Fruit fly (Drosophila melanogaster) whole organism, pupa: ENCODE data around the gene CG46313.

Source experiments
- CG13204 ChIP-seq: fragments of 200-800 bp; sonication (Bioruptor generic); optimal IDR thresholded peaks from 2 replicates; lab custom pipeline; 2018; ENCODE audit warnings: missing biosample characterization, mild to moderate bottlenecking, missing genetic modification characterization, moderate library complexity
- CG14655 ChIP-seq: fragments of 200-800 bp; sonication (Bioruptor generic); optimal IDR thresholded peaks from 3 replicates; lab custom pipeline; 2017; ENCODE audit warnings: mild to moderate bottlenecking, missing biosample characterization, missing genetic modification reagents, missing genetic modification characterization
- CG15710 ChIP-seq: fragments of 200-800 bp; sonication (Bioruptor generic); optimal IDR thresholded peaks from 2 replicates; lab custom pipeline; 2018; ENCODE audit warnings: missing biosample characterization, mild to moderate bottlenecking, missing genetic modification characterization, moderate library complexity
- CG32121 ChIP-seq: fragments of 200-800 bp; sonication (Bioruptor generic); IDR thresholded peaks from 2 replicates; pipeline ENCODE4 v1.3.6; 2022; ENCODE audit warnings: missing biosample characterization, missing genetic modification characterization
- CG34367 ChIP-seq: fragments of 200-800 bp; sonication (Bioruptor generic); optimal IDR thresholded peaks from 2 replicates; lab custom pipeline; 2018; ENCODE audit warnings: missing biosample characterization, mild to moderate bottlenecking, missing genetic modification characterization
- CG4496 ChIP-seq: fragments of 200-800 bp; sonication (Bioruptor generic); IDR thresholded peaks from 3 replicates; pipeline ENCODE4 v1.3.6; 2022; ENCODE audit warnings: missing biosample characterization, missing genetic modification characterization
- D1 ChIP-seq: fragments of 200-800 bp; sonication (Bioruptor generic); optimal IDR thresholded peaks from 2 replicates; lab custom pipeline; 2018; ENCODE audit warnings: missing biosample characterization, mild to moderate bottlenecking, missing genetic modification characterization, moderate library complexity
- EcR ChIP-seq: fragments of 200-800 bp; sonication (Bioruptor generic); optimal IDR thresholded peaks from 3 replicates; lab custom pipeline; 2019; ENCODE audit warnings: missing biosample characterization, missing genetic modification characterization, mild to moderate bottlenecking, moderate library complexity, missing genetic modification reagents
- Ets98B ChIP-seq: fragments of 200-800 bp; sonication (Bioruptor generic); IDR thresholded peaks from 2 replicates; pipeline ENCODE4 v1.3.6; 2022; ENCODE audit warnings: missing biosample characterization, missing genetic modification characterization
- Pif1B ChIP-seq: fragments of 200-800 bp; sonication (Bioruptor generic); optimal IDR thresholded peaks from 3 replicates; lab custom pipeline; 2016; ENCODE audit warnings: missing biosample characterization, missing genetic modification characterization
- Snoo ChIP-seq: fragments of 200-800 bp; sonication (Bioruptor generic); optimal IDR thresholded peaks from 3 replicates; lab custom pipeline; 2017; ENCODE audit warnings: missing biosample characterization, mild to moderate bottlenecking, missing genetic modification characterization, inconsistent platforms
- fd96Ca ChIP-seq: fragments of 200-800 bp; sonication (Bioruptor generic); IDR thresholded peaks from 3 replicates; pipeline ENCODE4 v1.3.6; 2022; ENCODE audit warnings: missing biosample characterization, missing genetic modification characterization
- gl ChIP-seq: fragments of 200-800 bp; sonication (Bioruptor generic); optimal IDR thresholded peaks from 2 replicates; lab custom pipeline; 2018; ENCODE audit warnings: missing biosample characterization, mild to moderate bottlenecking, missing genetic modification characterization
- rn ChIP-seq: fragments of 200-800 bp; sonication (Bioruptor generic); IDR thresholded peaks from 2 replicates; pipeline ENCODE4 v1.3.6; 2022; ENCODE audit warnings: missing biosample characterization, missing genetic modification characterization

DNA sequence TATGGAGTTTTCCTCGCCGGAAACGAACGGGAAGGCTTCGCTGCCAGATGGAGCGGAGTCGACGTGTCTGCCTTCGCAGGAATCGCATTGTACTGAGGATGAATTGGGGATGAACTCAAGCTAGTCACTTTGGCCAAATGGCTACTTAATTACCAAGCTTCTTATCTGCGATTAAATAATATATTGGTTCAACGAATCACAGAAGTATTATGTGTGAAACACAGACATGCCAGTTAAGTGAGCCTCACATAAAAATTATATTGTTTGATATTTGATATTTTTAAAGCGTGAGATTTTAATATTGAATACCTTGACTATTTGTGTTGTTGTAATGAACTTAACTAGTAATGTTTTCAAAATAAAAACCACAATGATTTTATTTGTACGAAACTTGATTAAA lies 12.0 kb upstream of the CG46313 start, which contains the start of gene Gr97a:
- TF ChIP-seq rn (GFP tag; lab: Robert Waterston, UW) (no peak), EcR (GFP tag; lab: Kevin White, UChicago) (no peak), CG14655 (GFP tag; lab: Kevin White, UChicago) (no peak), CG4496 (GFP tag; lab: Robert Waterston, UW) (no peak), CG15710 (tag; lab: Kevin White, UChicago) (no peak), Ets98B (GFP tag; lab: Robert Waterston, UW) (no peak), CG34367 (tag; lab: Kevin White, UChicago) (no peak), D1 (tag; lab: Kevin White, UChicago) (no peak), Pif1B (GFP tag; lab: Kevin White, UChicago) (no peak), CG13204 (GFP tag; lab: Kevin White, UChicago) (no peak), Snoo (tag; lab: Kevin White, UChicago) (no peak), fd96Ca (GFP tag; lab: Robert Waterston, UW) (no peak), CG32121 (no peak), gl (tag; lab: Kevin White, UChicago) (no peak)
